Worm (Caenorhabditis elegans): ENCODE data around the gene F13D12.3.

DNA sequence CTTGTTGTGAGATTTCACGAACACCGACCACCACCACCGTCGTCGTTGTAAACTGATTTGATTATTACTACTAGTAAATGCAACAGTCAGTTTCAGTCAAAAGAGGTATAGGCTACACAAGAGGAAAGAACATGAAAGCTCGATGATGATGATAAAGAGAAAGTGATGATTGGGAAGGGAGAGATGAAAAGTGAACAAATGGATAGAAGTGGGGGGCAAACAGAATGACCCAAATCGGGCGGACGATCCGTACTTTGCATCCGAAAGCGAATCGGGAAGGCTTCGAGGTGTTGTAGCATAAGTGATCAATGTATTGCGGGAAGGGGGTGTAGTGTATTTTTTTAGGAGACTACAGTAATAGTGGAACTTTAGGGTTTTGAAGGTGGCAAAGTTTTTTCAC, 9.4 kb upstream of the F13D12.3 start:
- no peak for TF ChIP-seq elt-1 (tag; optimal IDR thresholded peaks at IDR 0.05)
- TF ChIP-seq mdl-1 (tag; optimal IDR thresholded peaks at IDR 0.05): no peak
- TF ChIP-seq fos-1 (tag; optimal IDR thresholded peaks at IDR 0.05): no peak
- no peak for TF ChIP-seq nhr-28 (tag; optimal IDR thresholded peaks at IDR 0.05)
- no peak for TF ChIP-seq unc-62 (GFP tag; optimal IDR thresholded peaks at IDR 0.05)
- TF ChIP-seq egl-5 (tag; optimal IDR thresholded peaks at IDR 0.05): no peak
- TF ChIP-seq skn-1 (tag; optimal IDR thresholded peaks at IDR 0.05): no peak
- TF ChIP-seq elt-3 (tag; optimal IDR thresholded peaks at IDR 0.05): no peak
- TF ChIP-seq nhr-77 (tag; optimal IDR thresholded peaks at IDR 0.05): no peak
- no peak for TF ChIP-seq daf-12 (tag; optimal IDR thresholded peaks at IDR 0.05)
- no peak for TF ChIP-seq lin-15B (tag; optimal IDR thresholded peaks at IDR 0.05)
- TF ChIP-seq nhr-237 (tag; optimal IDR thresholded peaks at IDR 0.05): no peak

All from whole organism, L3 larva.